Worm (Caenorhabditis elegans): ENCODE data around the gene cyp-34A7.

DNA sequence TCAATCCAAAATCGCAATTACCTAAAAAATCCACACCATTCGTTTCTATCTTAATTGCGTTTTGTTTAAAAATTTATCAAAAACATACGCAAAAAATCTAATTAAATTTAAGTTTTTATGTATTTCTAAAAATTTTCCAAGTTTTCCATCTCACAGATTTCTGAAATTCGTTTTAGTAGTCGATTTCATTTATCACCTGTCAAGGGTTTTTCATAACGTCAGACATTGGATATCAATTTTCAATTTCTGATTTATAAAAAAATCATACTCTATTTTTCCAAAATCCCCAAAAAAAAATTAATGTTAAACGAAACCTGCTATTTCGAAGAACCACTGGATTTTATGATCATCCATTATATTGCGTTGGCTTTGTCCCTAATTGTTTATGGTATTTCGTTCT, 46.6 kb upstream of the cyp-34A7 start, which contains the start of gene srh-4:
- TF ChIP-seq mep-1 (tag; optimal IDR thresholded peaks at IDR 0.05) (no peak), F26F4.8 (GFP tag; conservative IDR thresholded peaks at IDR 0.05) (no peak), aha-1 (tag) (peak; percentile 3), unc-39 (tag; optimal IDR thresholded peaks at IDR 0.05) (no peak), nhr-28 (tag; optimal IDR thresholded peaks at IDR 0.05) (no peak), lsy-2 (tag; optimal IDR thresholded peaks at IDR 0.05) (no peak)

Measured in whole organism, L4 larva.